Fruit fly (Drosophila melanogaster): Measurements from ENCODE around the gene Rel.

Rel gene

dm6 chr3R:9054442-9055118, 6.8 kb upstream of the Rel start:
- TF ChIP-seq noc (tag; optimal IDR thresholded peaks at IDR 0.05): no peak

dm6 chr3R:9053850-9054441, 6.2 kb upstream of the Rel start:
- peak; percentile 83 for TF ChIP-seq noc (tag; optimal IDR thresholded peaks at IDR 0.05)

dm6 chr3R:9053021-9053420, 5.2 kb upstream of the Rel start:
- TF ChIP-seq noc (tag; optimal IDR thresholded peaks at IDR 0.05): peak; percentile 47

dm6 chr3R:9051937-9052680, 4.3 kb upstream of the Rel start, which contains the start of gene Kdm2:
Gene Kdm2 (plus strand): TSS chr3R:9052495.
- TF ChIP-seq noc (tag; optimal IDR thresholded peaks at IDR 0.05): no peak

- TF ChIP-seq noc (tag; optimal IDR thresholded peaks at IDR 0.05): no peak
These were observed 2.8 kb upstream of the Rel start, which contains the start of gene Nmdmc for dm6 chr3R:9050519-9051119. Gene Nmdmc (minus strand): TSS chr3R:9050555.

dm6 chr3R:9049091-9049981, 1.6 kb upstream of the Rel start:
- TF ChIP-seq noc (tag; optimal IDR thresholded peaks at IDR 0.05): no peak

- TF ChIP-seq noc (tag; optimal IDR thresholded peaks at IDR 0.05): no peak
These were observed 792 bp upstream of the Rel start, which contains the start of gene Mst85C for dm6 chr3R:9048466-9049072. Gene Mst85C (plus strand): TSS chr3R:9048645.

dm6 chr3R:9046954-9047353, 823 bp downstream of the Rel start:
- no peak for TF ChIP-seq noc (tag; optimal IDR thresholded peaks at IDR 0.05)

dm6 chr3R:9045733-9046132, 2.0 kb downstream of the Rel start:
- no peak for TF ChIP-seq noc (tag; optimal IDR thresholded peaks at IDR 0.05)

dm6 chr3R:9043610-9044009, 4.2 kb downstream of the Rel start:
- TF ChIP-seq noc (tag; optimal IDR thresholded peaks at IDR 0.05): no peak

dm6 chr3R:9039448-9039847, 8.3 kb downstream of the Rel start, which contains the start of gene neur:
Gene neur (minus strand): TSS chr3R:9039471.
- TF ChIP-seq noc (tag; optimal IDR thresholded peaks at IDR 0.05): no peak

- TF ChIP-seq noc (tag; optimal IDR thresholded peaks at IDR 0.05): no peak
These were observed 9.1 kb downstream of the Rel start, which contains the start of gene hyx for dm6 chr3R:9038652-9039051. Gene hyx (plus strand): TSS chr3R:9038760.

dm6 chr3R:9037946-9038345, 9.8 kb downstream of the Rel start:
- no peak for TF ChIP-seq noc (tag; optimal IDR thresholded peaks at IDR 0.05)

dm6 chr3R:9035252-9035651, 12.5 kb downstream of the Rel start:
- TF ChIP-seq noc (tag; optimal IDR thresholded peaks at IDR 0.05): no peak

Data from whole organism, larva.